Fruit fly (Drosophila melanogaster) whole organism, embryonic: Measurements from ENCODE around the gene CG44838.

ENCODE experiments used
- Adf1 ChIP-seq: fragments of 200-800 bp; sonication (Bioruptor generic); IDR thresholded peaks from 2 replicates; pipeline ENCODE4 v1.3.6; 2022; ENCODE audit warnings: missing biosample characterization, missing genetic modification characterization
- CG10147 ChIP-seq: fragments of 200-800 bp; sonication (Bioruptor generic); optimal IDR thresholded peaks from 2 replicates; lab custom pipeline; 2019; ENCODE audit warnings: missing biosample characterization, mild to moderate bottlenecking, missing genetic modification characterization, moderate library complexity
- CG10543 ChIP-seq: fragments of 200-800 bp; sonication (Bioruptor generic); optimal IDR thresholded peaks from 3 replicates; lab custom pipeline; 2017; ENCODE audit warnings: missing biosample characterization, mild to moderate bottlenecking, missing genetic modification characterization, moderate library complexity
- CG12104 ChIP-seq: fragments of 200-800 bp; sonication (Bioruptor generic); optimal IDR thresholded peaks from 3 replicates; lab custom pipeline; 2016; ENCODE audit warnings: missing biosample characterization, missing genetic modification characterization
- CG15514 ChIP-seq: fragments of 200-800 bp; sonication (Bioruptor generic); optimal IDR thresholded peaks from 3 replicates; lab custom pipeline; 2017; ENCODE audit warnings: missing biosample characterization, missing genetic modification characterization, mild to moderate bottlenecking, moderate library complexity, missing genetic modification reagents
- CG16863 ChIP-seq: fragments of 200-800 bp; sonication (Bioruptor generic); optimal IDR thresholded peaks from 3 replicates; lab custom pipeline; 2016; ENCODE audit warnings: missing biosample characterization, missing genetic modification characterization
- CG17359 ChIP-seq: fragments of 200-800 bp; sonication (Bioruptor generic); optimal IDR thresholded peaks from 3 replicates; lab custom pipeline; 2018; ENCODE audit warnings: missing biosample characterization, mild to moderate bottlenecking, missing genetic modification characterization, moderate library complexity
- CG18476 ChIP-seq: fragments of 200-800 bp; sonication (Bioruptor generic); optimal IDR thresholded peaks from 2 replicates; lab custom pipeline; 2016; ENCODE audit warnings: missing biosample characterization, mild to moderate bottlenecking, missing genetic modification characterization
- CG2712 ChIP-seq: fragments of 200-800 bp; optimal IDR thresholded peaks from 3 replicates; lab custom pipeline; 2019; ENCODE audit warnings: missing biosample characterization, mild to moderate bottlenecking, missing genetic modification characterization, moderate library complexity
- CG3065 ChIP-seq: fragments of 200-800 bp; sonication (Bioruptor generic); optimal IDR thresholded peaks from 2 replicates; lab custom pipeline; 2016; ENCODE audit warnings: missing biosample characterization, missing genetic modification characterization
- CG31365 ChIP-seq: fragments of 200-800 bp; sonication (Bioruptor generic); optimal IDR thresholded peaks from 2 replicates; lab custom pipeline; 2018; ENCODE audit warnings: missing biosample characterization, mild to moderate bottlenecking, missing genetic modification characterization
- CG3407 ChIP-seq: fragments of 200-800 bp; sonication (Bioruptor generic); optimal IDR thresholded peaks from 2 replicates; lab custom pipeline; 2018; ENCODE audit warnings: missing biosample characterization, mild to moderate bottlenecking, missing genetic modification characterization
- CG34224 ChIP-seq: fragments of 200-800 bp; sonication (Bioruptor generic); IDR thresholded peaks from 3 replicates; pipeline ENCODE4 v1.3.6; 2022; ENCODE audit warnings: missing biosample characterization, missing genetic modification characterization; ENCODE audit not compliant: partially characterized antibody
- CG4282 ChIP-seq: fragments of 200-800 bp; sonication (Bioruptor generic); optimal IDR thresholded peaks from 2 replicates; lab custom pipeline; 2016; ENCODE audit warnings: missing biosample characterization, missing genetic modification characterization
- CG6175 ChIP-seq: fragments of 200-800 bp; sonication (Bioruptor generic); IDR thresholded peaks from 3 replicates; pipeline ENCODE4 v1.3.6; 2022; ENCODE audit warnings: missing biosample characterization, missing genetic modification characterization
- CG6765 ChIP-seq: fragments of 200-800 bp; sonication (Bioruptor generic); optimal IDR thresholded peaks from 3 replicates; lab custom pipeline; 2017; ENCODE audit warnings: missing biosample characterization, mild to moderate bottlenecking, missing genetic modification characterization
- CG7745 ChIP-seq: fragments of 200-800 bp; sonication (Bioruptor generic); optimal IDR thresholded peaks from 2 replicates; lab custom pipeline; 2018; ENCODE audit warnings: missing biosample characterization, mild to moderate bottlenecking, missing genetic modification characterization, moderate library complexity
- CG7786 ChIP-seq: fragments of 200-800 bp; sonication (Bioruptor generic); optimal IDR thresholded peaks from 2 replicates; lab custom pipeline; 2016; ENCODE audit warnings: missing biosample characterization, missing genetic modification characterization
- CG7987 ChIP-seq: fragments of 200-800 bp; sonication (Bioruptor generic); optimal IDR thresholded peaks from 2 replicates; lab custom pipeline; 2018; ENCODE audit warnings: missing biosample characterization, mild to moderate bottlenecking, missing genetic modification characterization, moderate library complexity
- CG8359 ChIP-seq: fragments of 200-800 bp; sonication (Bioruptor generic); optimal IDR thresholded peaks from 2 replicates; lab custom pipeline; 2017; ENCODE audit warnings: missing biosample characterization, mild to moderate bottlenecking, missing genetic modification characterization, borderline replicate concordance
- CG8944 ChIP-seq: fragments of 200-800 bp; sonication (Bioruptor generic); optimal IDR thresholded peaks from 3 replicates; lab custom pipeline; 2016; ENCODE audit warnings: missing biosample characterization, missing genetic modification characterization
- CTCF ChIP-seq: fragments of 200-800 bp; sonication (Bioruptor generic); optimal IDR thresholded peaks from 2 replicates; lab custom pipeline; 2017; ENCODE audit warnings: missing biosample characterization, mild to moderate bottlenecking, missing genetic modification characterization, moderate library complexity
- D19B ChIP-seq: fragments of 200-800 bp; sonication (Bioruptor generic); optimal IDR thresholded peaks from 2 replicates; lab custom pipeline; 2017; ENCODE audit warnings: missing biosample characterization, mild to moderate bottlenecking, missing genetic modification characterization
- Dad ChIP-seq: fragments of 200-800 bp; sonication (Bioruptor generic); optimal IDR thresholded peaks from 3 replicates; lab custom pipeline; 2016; ENCODE audit warnings: missing biosample characterization, missing genetic modification characterization
- Dip3 ChIP-seq: fragments of 200-800 bp; sonication (Bioruptor generic); optimal IDR thresholded peaks from 3 replicates; lab custom pipeline; 2016; ENCODE audit warnings: missing biosample characterization, missing genetic modification characterization
- Fer1 ChIP-seq: fragments of 200-800 bp; sonication (Bioruptor generic); optimal IDR thresholded peaks from 2 replicates; lab custom pipeline; 2017; ENCODE audit warnings: missing biosample characterization, mild to moderate bottlenecking, missing genetic modification characterization
- Fer2 ChIP-seq: fragments of 200-800 bp; sonication (Bioruptor generic); optimal IDR thresholded peaks from 2 replicates; lab custom pipeline; 2018; ENCODE audit warnings: missing biosample characterization, mild to moderate bottlenecking, missing genetic modification characterization, moderate library complexity
- Lhr ChIP-seq: fragments of 200-800 bp; sonication (Bioruptor generic); optimal IDR thresholded peaks from 3 replicates; lab custom pipeline; 2017; ENCODE audit warnings: mild to moderate bottlenecking, missing biosample characterization, missing genetic modification reagents, missing genetic modification characterization
- Opbp ChIP-seq: fragments of 200-800 bp; sonication (Bioruptor generic); IDR thresholded peaks from 3 replicates; pipeline ENCODE4 v1.3.6; 2022; ENCODE audit warnings: missing biosample characterization, missing genetic modification characterization; ENCODE audit not compliant: partially characterized antibody
- Optix ChIP-seq: fragments of 200-800 bp; sonication (Bioruptor generic); IDR thresholded peaks from 3 replicates; pipeline ENCODE4 v1.3.6; 2022; ENCODE audit warnings: missing biosample characterization, missing genetic modification characterization
- Ravus ChIP-seq: fragments of 200-800 bp; sonication (Bioruptor generic); IDR thresholded peaks from 2 replicates; pipeline ENCODE4 v1.3.6; 2022; ENCODE audit warnings: missing biosample characterization, missing genetic modification characterization
- Sin3A ChIP-seq: fragments of >200 bp; optimal IDR thresholded peaks from 2 replicates; lab custom pipeline; 2018
- TFAM ChIP-seq: fragments of 200-800 bp; sonication (Bioruptor generic); optimal IDR thresholded peaks from 2 replicates; lab custom pipeline; 2017; ENCODE audit warnings: missing biosample characterization, missing genetic modification characterization, inconsistent platforms
- al ChIP-seq: fragments of 200-800 bp; sonication (Bioruptor generic); IDR thresholded peaks from 2 replicates; pipeline ENCODE4 v1.3.6; 2022; ENCODE audit warnings: missing biosample characterization, missing genetic modification characterization
- aop ChIP-seq: fragments of 200-800 bp; sonication (Bioruptor generic); IDR thresholded peaks from 2 replicates; pipeline ENCODE4 v1.3.6; 2022; ENCODE audit warnings: missing biosample characterization, missing genetic modification characterization
- crp ChIP-seq, 2 experiments: fragments of 200-800 bp; sonication (Bioruptor generic); optimal IDR thresholded peaks; 2 replicates in 1 of 2; 3 replicates in 1 of 2; lab custom pipeline; 2017; ENCODE audit warnings: missing biosample characterization in 2 of 2, missing genetic modification characterization in 2 of 2, mild to moderate bottlenecking in 1 of 2, moderate library complexity in 1 of 2
- eyg ChIP-seq: fragments of 200-800 bp; sonication (Bioruptor generic); optimal IDR thresholded peaks from 3 replicates; lab custom pipeline; 2016; ENCODE audit warnings: missing biosample characterization, missing genetic modification characterization
- hbn ChIP-seq: fragments of 200-800 bp; sonication (Bioruptor generic); IDR thresholded peaks from 2 replicates; pipeline ENCODE4 v1.3.6; 2022; ENCODE audit warnings: missing biosample characterization, missing genetic modification characterization; ENCODE audit not compliant: partially characterized antibody
- her ChIP-seq: fragments of 200-800 bp; sonication (Bioruptor generic); optimal IDR thresholded peaks from 2 replicates; lab custom pipeline; 2016; ENCODE audit warnings: missing biosample characterization, missing genetic modification characterization
- insv ChIP-seq, 2 experiments: fragments of 200-800 bp; sonication (Bioruptor generic); optimal IDR thresholded peaks; 3 replicates each; lab custom pipeline; 2016 to 2018; ENCODE audit warnings: missing biosample characterization in 2 of 2, missing genetic modification characterization in 2 of 2
- luna ChIP-seq: fragments of 200-800 bp; sonication (Bioruptor generic); optimal IDR thresholded peaks from 2 replicates; lab custom pipeline; 2016; ENCODE audit warnings: missing biosample characterization, missing genetic modification characterization
- nerfin-2 ChIP-seq: fragments of 200-800 bp; sonication (Bioruptor generic); IDR thresholded peaks from 2 replicates; pipeline ENCODE4 v1.3.6; 2022; ENCODE audit warnings: missing biosample characterization, missing genetic modification characterization; ENCODE audit not compliant: partially characterized antibody
- org-1 ChIP-seq: fragments of 200-800 bp; sonication (Bioruptor generic); optimal IDR thresholded peaks from 2 replicates; lab custom pipeline; 2017; ENCODE audit warnings: missing biosample characterization, missing genetic modification characterization
- pan ChIP-seq, 4 experiments: fragments of >200 bp in 3 of 4; fragments of 200-800 bp in 1 of 4; sonication (Bioruptor generic) in 1 of 4; optimal IDR thresholded peaks in 3 of 4; IDR thresholded peaks in 1 of 4; 2 replicates each; pipeline versions ENCODE4 v1.3.6 to Lab custom; 2017 to 2022; ENCODE audit warnings: missing biosample characterization in 2 of 4, missing genetic modification characterization in 2 of 4, mixed read lengths in 1 of 4
- peb ChIP-seq: fragments of 200-800 bp; sonication (Bioruptor generic); IDR thresholded peaks from 2 replicates; pipeline ENCODE4 v1.3.6; 2022; ENCODE audit warnings: missing biosample characterization, missing genetic modification characterization
- pfk ChIP-seq: fragments of 200-800 bp; sonication (Bioruptor generic); optimal IDR thresholded peaks from 2 replicates; lab custom pipeline; 2018; ENCODE audit warnings: missing biosample characterization, mild to moderate bottlenecking, missing genetic modification characterization, moderate library complexity
- pnt ChIP-seq: fragments of 200-800 bp; sonication (Bioruptor generic); optimal IDR thresholded peaks from 3 replicates; lab custom pipeline; 2016; ENCODE audit warnings: missing biosample characterization, missing genetic modification characterization
- row ChIP-seq: fragments of 200-800 bp; sonication (Bioruptor generic); IDR thresholded peaks from 3 replicates; pipeline ENCODE4 v1.3.6; 2022; ENCODE audit warnings: missing biosample characterization, missing genetic modification characterization
- sna ChIP-seq: fragments of 200-800 bp; sonication (Bioruptor generic); IDR thresholded peaks from 2 replicates; pipeline ENCODE4 v1.3.6; 2022; ENCODE audit warnings: missing biosample characterization, missing genetic modification characterization; ENCODE audit not compliant: partially characterized antibody
- tin ChIP-seq: fragments of 200-800 bp; sonication (Bioruptor generic); optimal IDR thresholded peaks from 3 replicates; lab custom pipeline; 2016; ENCODE audit warnings: missing biosample characterization, missing genetic modification characterization
- trh ChIP-seq: fragments of 200-800 bp; sonication (Bioruptor generic); optimal IDR thresholded peaks from 2 replicates; lab custom pipeline; 2016; ENCODE audit warnings: missing biosample characterization, missing genetic modification characterization

CG44838 gene

DNA sequence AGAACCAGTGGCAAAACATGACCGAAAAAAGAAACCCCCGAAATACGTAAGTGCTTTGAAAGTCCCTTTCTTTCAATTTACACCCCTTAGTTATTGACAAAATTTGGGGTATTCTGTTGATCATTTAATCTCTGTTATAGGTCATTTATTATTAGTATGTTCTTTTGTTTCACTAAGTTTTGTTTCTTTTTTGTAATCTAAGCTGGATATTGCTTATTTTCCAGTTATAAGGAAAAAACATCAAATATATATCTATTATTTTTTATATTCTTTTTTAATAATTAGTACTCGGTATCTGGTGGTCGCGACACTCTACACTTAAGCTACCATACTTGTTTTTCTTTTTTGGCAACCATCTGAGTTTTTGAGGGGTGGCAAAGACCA, 47.8 kb downstream of the CG44838 start (continued):
- TF ChIP-seq crp (GFP tag; optimal IDR thresholded peaks at IDR 0.05; lab: Kevin White, UChicago) (peak in 1 of 2 experiments; percentile 6), CG3065 (no peak), CG4282 (GFP tag; lab: Kevin White, UChicago) (no peak), Dip3 (GFP tag; lab: Kevin White, UChicago) (no peak), CG2712 (tag; lab: Kevin White, UChicago) (peak; percentile 84), CG8944 (GFP tag; lab: Kevin White, UChicago) (no peak), nerfin-2 (GFP tag; lab: Robert Waterston, UW) (no peak), CG18476 (GFP tag; lab: Kevin White, UChicago) (no peak), Adf1 (GFP tag; lab: Robert Waterston, UW) (no peak), pnt (no peak), CG16863 (GFP tag; lab: Kevin White, UChicago) (no peak), Fer1 (GFP tag; lab: Kevin White, UChicago) (peak; percentile 34), Dad (GFP tag; lab: Kevin White, UChicago) (no peak), hbn (GFP tag; lab: Robert Waterston, UW) (no peak), CTCF (GFP tag; lab: Kevin White, UChicago) (no peak), CG31365 (tag; lab: Kevin White, UChicago) (no peak), trh (peak; percentile 0), CG10543 (no peak), TFAM (GFP tag; lab: Kevin White, UChicago) (no peak), CG6765 (no peak), Sin3A (lab: Kevin White, UChicago) (no peak), CG17359 (peak; percentile 69), Optix (GFP tag; lab: Robert Waterston, UW) (no peak), Ravus (no peak), her (GFP tag; lab: Kevin White, UChicago) (no peak), org-1 (GFP tag; lab: Kevin White, UChicago) (peak; percentile 24), CG15514 (GFP tag; lab: Kevin White, UChicago) (no peak), CG10147 (peak; percentile 19), sna (no peak), CG7786 (GFP tag; lab: Kevin White, UChicago) (no peak), eyg (GFP tag; lab: Kevin White, UChicago) (no peak), CG34224 (GFP tag; lab: Robert Waterston, UW) (no peak), CG7745 (tag; lab: Kevin White, UChicago) (peak; percentile 39), Opbp (GFP tag; lab: Robert Waterston, UW) (no peak), CG3407 (GFP tag; lab: Kevin White, UChicago) (peak; percentile 61), CG7987 (GFP tag; lab: Kevin White, UChicago) (no peak), CG12104 (GFP tag; lab: Kevin White, UChicago) (no peak), Lhr (GFP tag; lab: Kevin White, UChicago) (no peak), peb (GFP tag; lab: Robert Waterston, UW) (no peak), pan (optimal IDR thresholded peaks at IDR 0.05; lab: Kevin White, UChicago) (peak in 1 of 2 experiments; percentile 29), pan (GFP tag; optimal IDR thresholded peaks at IDR 0.05 in 1 of 2, IDR thresholded peaks at IDR 0.05 in 1 of 2) (peak in 1 of 2 experiments; percentile 28), D19B (GFP tag; lab: Kevin White, UChicago) (peak; percentile 97), Fer2 (no peak), aop (GFP tag; lab: Robert Waterston, UW) (no peak), row (GFP tag; lab: Robert Waterston, UW) (peak; percentile 90), CG6175 (GFP tag; lab: Robert Waterston, UW) (no peak), pfk (GFP tag; lab: Kevin White, UChicago) (no peak), CG8359 (no peak), tin (GFP tag; lab: Kevin White, UChicago) (no peak), insv (GFP tag; optimal IDR thresholded peaks at IDR 0.05; lab: Kevin White, UChicago) (no peak), luna (GFP tag; lab: Kevin White, UChicago) (no peak), al (no peak)
